Worm (Caenorhabditis elegans) whole organism, L4 larva: Measurements from ENCODE around the gene cdc-50.B.
A peak's percentile ranks its signal among the peaks of the same experiment; 100 is the strongest.

Experiments used
- D1046.2 ChIP-seq: fragments of 200-800 bp; sonication (Bioruptor generic); IDR thresholded peaks from 2 replicates; pipeline ENCODE4 v1.3.6; 2022; ENCODE audit warnings: missing genetic modification characterization, missing compliant biosample characterization
- F26F4.8 ChIP-seq: fragments of 200-800 bp; sonication (Bioruptor generic); conservative IDR thresholded peaks from 2 replicates; pipeline ENCODE4 v1.3.6; 2022; ENCODE audit warnings: missing genetic modification characterization, missing compliant biosample characterization
- Y75B8A.6 ChIP-seq: fragments of 200-800 bp; sonication (Bioruptor generic); IDR thresholded peaks from 2 replicates; pipeline ENCODE4 v1.3.6; 2022; ENCODE audit warnings: missing genetic modification reagents, missing genetic modification characterization, missing compliant biosample characterization
- ZK337.2 ChIP-seq: fragments of 200-800 bp; sonication (Bioruptor generic); IDR thresholded peaks from 2 replicates; pipeline ENCODE4 v1.3.6; 2022; ENCODE audit warnings: missing genetic modification reagents, missing genetic modification characterization, missing compliant biosample characterization
- ZK546.5 ChIP-seq, 2 experiments: sonication (generic microtip); optimal IDR thresholded peaks; 2 replicates each; lab custom pipeline; 2017; ENCODE audit warnings: missing biosample characterization in 2 of 2, missing genetic modification characterization in 2 of 2
- aha-1 ChIP-seq: fragments of 150-350 bp; peaks from one replicate; lab custom pipeline; 2014; ENCODE audit warnings: missing biosample characterization, missing genetic modification characterization
- ama-1 ChIP-seq: fragments of 150-350 bp; optimal IDR thresholded peaks from 2 replicates; lab custom pipeline; 2014; ENCODE audit warnings: inconsistent platforms, mixed read lengths
- ceh-20 ChIP-seq: fragments of 200-800 bp; sonication (Bioruptor generic); IDR thresholded peaks from 2 replicates; pipeline ENCODE4 v1.3.6; 2022; ENCODE audit warnings: missing genetic modification reagents, missing genetic modification characterization, missing compliant biosample characterization
- ceh-82 ChIP-seq: sonication (generic microtip); optimal IDR thresholded peaks from 2 replicates; lab custom pipeline; 2017; ENCODE audit warnings: missing biosample characterization, missing genetic modification characterization
- daf-12 ChIP-seq: fragments of 150-350 bp; optimal IDR thresholded peaks from 2 replicates; lab custom pipeline; 2014; ENCODE audit warnings: missing biosample characterization, missing genetic modification reagents, missing genetic modification characterization
- daf-16 ChIP-seq, 3 experiments: sonication (generic microtip); optimal IDR thresholded peaks; 2 replicates each; lab custom pipeline; 2016 to 2017; ENCODE audit warnings: missing genetic modification characterization in 3 of 3, missing genetic modification reagents in 3 of 3, mild to moderate bottlenecking in 2 of 3, missing compliant biosample characterization in 2 of 3, missing biosample characterization in 1 of 3, moderate library complexity in 1 of 3
- dmd-6 ChIP-seq: fragments of 200-800 bp; sonication (Bioruptor generic); IDR thresholded peaks from 2 replicates; pipeline ENCODE4 v1.3.6; 2022; ENCODE audit warnings: missing genetic modification reagents, missing genetic modification characterization, missing compliant biosample characterization
- dpl-1 ChIP-seq: fragments of 150-350 bp; optimal IDR thresholded peaks from 2 replicates; lab custom pipeline; 2014; ENCODE audit warnings: missing biosample characterization, missing genetic modification reagents, missing genetic modification characterization
- dve-1 ChIP-seq: sonication (generic microtip); optimal IDR thresholded peaks from 2 replicates; lab custom pipeline; 2017; ENCODE audit warnings: antibody characterized with exemption, mild to moderate bottlenecking, missing genetic modification characterization, missing compliant biosample characterization; ENCODE audit not compliant: insufficient read depth
- hif-1 ChIP-seq, 2 experiments: sonication (generic microtip); optimal IDR thresholded peaks; 2 replicates each; lab custom pipeline; 2016 to 2017; ENCODE audit warnings: missing compliant biosample characterization in 2 of 2, missing genetic modification characterization in 2 of 2, missing genetic modification reagents in 2 of 2, missing genotype in 2 of 2, mild to moderate bottlenecking in 1 of 2
- hlh-11 ChIP-seq: fragments of 200-800 bp; sonication (Bioruptor generic); optimal IDR thresholded peaks from 2 replicates; lab custom pipeline; 2018; ENCODE audit warnings: mild to moderate bottlenecking, missing genetic modification characterization, missing compliant biosample characterization
- hlh-30 ChIP-seq: sonication (generic microtip); optimal IDR thresholded peaks from 2 replicates; lab custom pipeline; 2017; ENCODE audit warnings: antibody characterized with exemption, mild to moderate bottlenecking, missing genetic modification characterization, missing compliant biosample characterization; ENCODE audit not compliant: insufficient read depth
- jun-1 ChIP-seq: fragments of 150-350 bp; optimal IDR thresholded peaks from 2 replicates; lab custom pipeline; 2014; ENCODE audit warnings: missing biosample characterization, missing genetic modification reagents, missing genetic modification characterization
- lim-7 ChIP-seq: fragments of 200-800 bp; sonication (Bioruptor generic); IDR thresholded peaks from 2 replicates; pipeline ENCODE4 v1.3.6; 2022; ENCODE audit warnings: missing genetic modification characterization, missing compliant biosample characterization
- lin-1 ChIP-seq: fragments of 200-800 bp; sonication (Bioruptor generic); IDR thresholded peaks from 2 replicates; pipeline ENCODE4 v1.3.6; 2022; ENCODE audit warnings: missing genetic modification reagents, missing genetic modification characterization, missing compliant biosample characterization
- lin-29 ChIP-seq: fragments of 200-800 bp; sonication (Bioruptor generic); IDR thresholded peaks from 2 replicates; pipeline ENCODE4 v1.3.6; 2022; ENCODE audit warnings: missing genetic modification reagents, missing genetic modification characterization, missing compliant biosample characterization
- lin-38 ChIP-seq: fragments of 200-800 bp; sonication (Bioruptor generic); IDR thresholded peaks from 2 replicates; pipeline ENCODE4 v1.3.6; 2022; ENCODE audit warnings: missing genetic modification reagents, missing genetic modification characterization, missing compliant biosample characterization
- lin-39 ChIP-seq: fragments of 150-350 bp; optimal IDR thresholded peaks from 2 replicates; lab custom pipeline; 2014; ENCODE audit warnings: missing biosample characterization, missing genetic modification reagents, missing genetic modification characterization
- lir-3 ChIP-seq: sonication (generic microtip); optimal IDR thresholded peaks from 2 replicates; lab custom pipeline; 2016; ENCODE audit warnings: mild to moderate bottlenecking, missing genetic modification characterization, missing compliant biosample characterization
- lsy-2 ChIP-seq, 2 experiments: fragments of 150-350 bp in 1 of 2; sonication (generic microtip) in 1 of 2; optimal IDR thresholded peaks; 2 replicates each; lab custom pipeline; 2014 to 2017; ENCODE audit warnings: missing biosample characterization in 2 of 2, missing genetic modification characterization in 2 of 2
- mdl-1 ChIP-seq, 2 experiments: fragments of 150-350 bp in 1 of 2; sonication (generic microtip) in 1 of 2; optimal IDR thresholded peaks; 2 replicates each; lab custom pipeline; 2014 to 2017; ENCODE audit warnings: missing biosample characterization in 2 of 2, missing genetic modification characterization in 2 of 2
- mep-1 ChIP-seq: fragments of 150-350 bp; sonication (generic microtip); optimal IDR thresholded peaks from 3 replicates; lab custom pipeline; 2014; ENCODE audit warnings: missing biosample characterization, missing genetic modification characterization
- mxl-3 ChIP-seq: fragments of 200-800 bp; sonication (Bioruptor generic); optimal IDR thresholded peaks from 2 replicates; lab custom pipeline; 2018; ENCODE audit warnings: mild to moderate bottlenecking, missing genetic modification characterization, missing compliant biosample characterization
- nhr-102 ChIP-seq: sonication (generic microtip); optimal IDR thresholded peaks from 2 replicates; lab custom pipeline; 2016; ENCODE audit warnings: mild to moderate bottlenecking, missing genetic modification characterization, moderate library complexity, missing compliant biosample characterization
- nhr-11 ChIP-seq: fragments of 150-350 bp; optimal IDR thresholded peaks from 2 replicates; lab custom pipeline; 2014; ENCODE audit warnings: missing biosample characterization, missing genetic modification characterization
- nhr-25 ChIP-seq: sonication (generic microtip); optimal IDR thresholded peaks from 2 replicates; lab custom pipeline; 2017; ENCODE audit warnings: missing genetic modification characterization, mild to moderate bottlenecking, missing compliant biosample characterization, antibody characterized with exemption, moderate library complexity, borderline replicate concordance; ENCODE audit not compliant: insufficient read depth
- nhr-28 ChIP-seq: fragments of 150-350 bp; optimal IDR thresholded peaks from 2 replicates; lab custom pipeline; 2014; ENCODE audit warnings: missing biosample characterization, missing genetic modification characterization
- nhr-48 ChIP-seq: sonication (generic microtip); optimal IDR thresholded peaks from 2 replicates; lab custom pipeline; 2016; ENCODE audit warnings: mild to moderate bottlenecking, missing genetic modification characterization, missing compliant biosample characterization
- pha-4 ChIP-seq, 2 experiments: fragments of 150-350 bp in 1 of 2; fragments of 200-800 bp in 1 of 2; sonication (Bioruptor generic) in 1 of 2; IDR thresholded peaks in 1 of 2; optimal IDR thresholded peaks in 1 of 2; 2 replicates each; pipeline versions ENCODE4 v1.3.6 to Lab custom; 2014 to 2022; ENCODE audit warnings: missing genetic modification characterization in 2 of 2, missing genetic modification reagents in 2 of 2, missing biosample characterization in 1 of 2, missing compliant biosample characterization in 1 of 2
- pqm-1 ChIP-seq: sonication (generic microtip); optimal IDR thresholded peaks from 2 replicates; lab custom pipeline; 2017; ENCODE audit warnings: missing biosample characterization, missing genetic modification characterization
- saeg-2 ChIP-seq: fragments of 200-800 bp; sonication (Bioruptor generic); IDR thresholded peaks from 2 replicates; pipeline ENCODE4 v1.3.6; 2022; ENCODE audit warnings: missing genetic modification reagents, missing genetic modification characterization, missing compliant biosample characterization
- tag-97 ChIP-seq: fragments of 200-800 bp; sonication (Bioruptor generic); IDR thresholded peaks from 2 replicates; pipeline ENCODE4 v1.3.6; 2022; ENCODE audit warnings: missing genetic modification characterization, missing compliant biosample characterization
- tra-1 ChIP-seq: fragments of 200-800 bp; sonication (Bioruptor generic); IDR thresholded peaks from 2 replicates; pipeline ENCODE4 v1.3.6; 2022; ENCODE audit warnings: missing genetic modification reagents, missing genetic modification characterization, missing compliant biosample characterization
- unc-62 ChIP-seq, 3 experiments: fragments of 150-350 bp in 1 of 3; sonication (generic microtip); optimal IDR thresholded peaks in 2 of 3; peaks in 1 of 3; 1 replicate in 1 of 3; 2 replicates in 2 of 3; lab custom pipeline; 2014 to 2017; ENCODE audit warnings: missing biosample characterization in 3 of 3, missing genetic modification characterization in 3 of 3, missing genetic modification reagents in 3 of 3, missing genotype in 1 of 3
- vab-7 ChIP-seq: fragments of 200-800 bp; sonication (Bioruptor generic); IDR thresholded peaks from 2 replicates; pipeline ENCODE4 v1.3.6; 2022; ENCODE audit warnings: missing genetic modification reagents, missing genetic modification characterization, missing compliant biosample characterization
- zip-2 ChIP-seq: fragments of 150-350 bp; optimal IDR thresholded peaks from 2 replicates; lab custom pipeline; 2014; ENCODE audit warnings: missing biosample characterization, missing genetic modification characterization
- ztf-7 ChIP-seq: fragments of 150-350 bp; optimal IDR thresholded peaks from 2 replicates; lab custom pipeline; 2014; ENCODE audit warnings: missing biosample characterization, missing genetic modification characterization

Gene cdc-50.B

DNA sequence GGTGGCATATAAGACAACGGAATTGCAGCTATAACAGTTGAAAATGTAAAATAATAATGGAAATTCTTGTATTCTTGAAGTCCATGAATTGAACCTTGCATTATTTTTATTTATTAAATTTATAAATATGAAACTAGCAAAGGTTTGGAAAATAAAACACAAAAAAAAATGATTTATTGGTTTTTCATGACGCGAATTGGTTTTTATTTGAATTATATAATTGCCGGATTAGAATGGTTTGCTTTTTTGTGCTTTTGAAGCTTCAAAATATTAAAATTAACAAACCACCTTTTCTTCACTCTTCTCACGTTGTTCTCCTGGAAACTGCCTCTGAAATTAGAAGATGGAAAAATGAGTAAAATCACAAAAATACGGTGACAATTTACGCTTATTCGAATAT lies 25.5 kb downstream of the cdc-50.B start, which contains the start of gene sru-35:
Gene sru-35 (minus strand): TSS at position 101 of the 400 bp plus-strand sequence.
- no peak for TF ChIP-seq jun-1
- TF ChIP-seq dve-1 (tag; lab: Kevin White, UChicago): no peak
- TF ChIP-seq ZK337.2 (GFP tag; lab: Robert Waterston, UW): no peak
- no peak for TF ChIP-seq nhr-11 (tag; lab: Kevin White, UChicago)

DNA sequence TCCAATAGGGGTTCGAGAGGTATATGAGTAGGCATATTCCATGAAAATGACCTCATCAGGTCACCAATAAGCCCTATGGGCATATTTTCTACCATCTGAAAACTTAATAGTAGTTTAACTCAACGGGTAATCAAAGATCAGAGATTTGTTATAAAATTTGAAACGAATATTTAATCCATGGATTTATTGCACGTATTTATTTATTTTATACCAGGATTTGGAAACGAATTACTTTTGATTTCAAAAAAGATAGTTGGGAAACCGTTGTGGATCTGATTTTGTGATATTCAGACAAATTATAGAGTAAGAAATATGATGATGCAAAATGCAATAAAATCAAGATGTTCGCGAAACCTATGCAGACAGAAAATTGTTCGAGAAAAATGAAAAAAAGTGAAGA lies 28.1 kb downstream of the cdc-50.B start, which contains the start of gene C33D9.3:
Gene C33D9.3 (minus strand): TSS at position 101 of the 400 bp plus-strand sequence.
- TF ChIP-seq unc-62 (GFP tag; optimal IDR thresholded peaks at IDR 0.05 in 1 of 2; lab: Kevin White, UChicago) (peak in 1 of 2 experiments; percentile 15), unc-62 (tag; optimal IDR thresholded peaks at IDR 0.05; lab: Kevin White, UChicago) (no peak), hif-1 (tag; optimal IDR thresholded peaks at IDR 0.05; lab: Kevin White, UChicago) (no peak), lin-29 (GFP tag; lab: Robert Waterston, UW) (no peak)
- TF ChIP-seq, all 104 proteins: peak for 1

DNA sequence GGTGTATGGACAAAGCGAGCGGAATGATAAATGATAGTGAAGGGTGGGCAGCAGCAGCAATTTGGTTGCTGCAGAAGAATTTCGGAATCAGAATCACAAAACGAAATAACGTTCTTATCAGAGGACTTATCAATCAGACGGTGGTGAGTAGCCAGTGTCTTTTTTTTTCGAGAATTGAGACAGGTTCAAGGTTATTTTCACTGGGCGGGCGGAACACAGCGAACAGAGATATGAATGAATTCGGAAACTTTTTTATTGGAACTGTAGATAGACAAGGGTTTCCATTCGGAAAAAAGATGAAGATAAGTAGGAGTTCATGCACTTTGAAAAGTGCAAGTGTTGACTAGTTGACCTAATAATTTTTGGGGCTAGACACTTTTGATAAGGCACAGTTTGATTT lies 28.6 kb downstream of the cdc-50.B start:
- peak; percentile 74; the same call in 1 of the 2 replicates for TF ChIP-seq tra-1 (GFP tag; lab: Robert Waterston, UW)
- peak; percentile 3 for TF ChIP-seq nhr-102 (tag; lab: Kevin White, UChicago)
- TF ChIP-seq D1046.2 (GFP tag; lab: Robert Waterston, UW): no peak
- TF ChIP-seq unc-62 (GFP tag; optimal IDR thresholded peaks at IDR 0.05 in 1 of 2; lab: Kevin White, UChicago): peak in 1 of 2 experiments; percentile 97
- no peak for TF ChIP-seq unc-62 (tag; optimal IDR thresholded peaks at IDR 0.05; lab: Kevin White, UChicago)
- no peak for TF ChIP-seq ZK546.5 (tag; optimal IDR thresholded peaks at IDR 0.05; lab: Kevin White, UChicago)
- peak; percentile 85 for TF ChIP-seq hlh-11 (tag; lab: Kevin White, UChicago)
- no peak for TF ChIP-seq lin-38 (GFP tag; lab: Robert Waterston, UW)
- peak; percentile 27; the same call in 1 of the 2 replicates for TF ChIP-seq ceh-20 (GFP tag; lab: Robert Waterston, UW)
- TF ChIP-seq nhr-28 (tag; lab: Kevin White, UChicago): peak; percentile 84
- peak; percentile 66 for TF ChIP-seq aha-1
- TF ChIP-seq dve-1 (tag; lab: Kevin White, UChicago): peak; percentile 37
- peak; percentile 80 for TF ChIP-seq pqm-1
- TF ChIP-seq mep-1 (tag; lab: Kevin White, UChicago): no peak
- no peak for TF ChIP-seq Y75B8A.6 (GFP tag; lab: Robert Waterston, UW)
- TF ChIP-seq mdl-1 (tag; optimal IDR thresholded peaks at IDR 0.05; lab: Kevin White, UChicago): peak in 1 of 2 experiments; percentile 52
- no peak for TF ChIP-seq ama-1 (lab: Kevin White, UChicago)
- no peak for TF ChIP-seq lin-39
- no peak for TF ChIP-seq daf-16 (GFP tag; optimal IDR thresholded peaks at IDR 0.05; lab: Kevin White, UChicago)
- TF ChIP-seq daf-16 (tag; optimal IDR thresholded peaks at IDR 0.05; lab: Kevin White, UChicago): peak; percentile 26
- peak in 1 of 2 experiments; percentile 19 for TF ChIP-seq lsy-2 (tag; optimal IDR thresholded peaks at IDR 0.05; lab: Kevin White, UChicago)
- TF ChIP-seq mxl-3 (GFP tag; lab: Kevin White, UChicago): peak; percentile 80
- TF ChIP-seq saeg-2 (GFP tag; lab: Robert Waterston, UW): no peak
- peak; percentile 25 for TF ChIP-seq hlh-30 (tag; lab: Kevin White, UChicago)
- peak; percentile 94 for TF ChIP-seq nhr-25 (tag; lab: Kevin White, UChicago)
- TF ChIP-seq dpl-1: no peak
- no peak for TF ChIP-seq vab-7
- TF ChIP-seq dmd-6 (GFP tag; lab: Robert Waterston, UW): peak; percentile 71

DNA sequence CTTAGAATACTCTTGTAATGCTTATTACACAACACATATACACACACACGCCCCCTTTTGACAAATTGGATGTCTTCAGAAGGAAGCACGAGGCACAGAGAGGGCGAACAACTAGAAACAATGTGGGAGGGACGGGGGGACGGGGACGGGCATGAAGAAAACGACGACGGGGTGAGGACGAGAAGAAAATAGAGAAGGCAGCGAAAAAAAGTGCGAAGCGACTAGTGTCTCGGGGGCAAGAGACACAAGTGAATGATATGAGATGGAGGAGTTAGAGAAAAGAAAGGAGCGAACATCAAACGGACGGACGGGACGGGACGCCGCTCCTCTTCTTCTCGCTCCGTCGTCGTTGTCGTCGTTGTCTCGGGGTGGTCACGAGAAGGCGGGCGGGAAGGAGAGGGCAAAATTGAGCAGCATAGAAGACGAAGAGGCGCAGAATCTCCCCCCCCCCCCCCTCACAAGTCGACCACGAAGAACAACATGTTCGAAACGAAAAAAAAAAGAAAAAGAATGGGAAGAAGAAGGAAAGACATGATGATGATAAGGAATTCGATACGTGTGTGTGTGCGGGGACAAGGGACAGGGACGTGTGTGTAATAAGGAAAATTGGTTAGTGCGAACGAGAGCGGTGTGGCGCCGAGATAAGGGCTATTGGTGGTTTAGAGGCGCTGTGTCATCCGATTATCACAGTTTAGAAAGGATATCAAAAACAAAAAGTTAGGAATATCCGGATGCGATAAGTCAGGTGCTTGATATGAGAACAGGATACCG lies 30.4 kb downstream of the cdc-50.B start:
- TF ChIP-seq ztf-7 (tag; lab: Kevin White, UChicago): no peak
- no peak for TF ChIP-seq lir-3 (tag; lab: Kevin White, UChicago)
- no peak for TF ChIP-seq F26F4.8 (GFP tag; lab: Robert Waterston, UW)
- no peak for TF ChIP-seq lim-7
- TF ChIP-seq lin-1 (GFP tag; lab: Robert Waterston, UW): peak; percentile 50; the same call in 1 of the 2 replicates
- peak; percentile 79; the same call in 1 of the 2 replicates for TF ChIP-seq pha-4 (GFP tag; IDR thresholded peaks at IDR 0.05; lab: Robert Waterston, UW)
- TF ChIP-seq pha-4 (tag; optimal IDR thresholded peaks at IDR 0.05; lab: Kevin White, UChicago): no peak
- peak; percentile 3 for TF ChIP-seq ama-1 (lab: Kevin White, UChicago)
- TF ChIP-seq zip-2 (tag; lab: Kevin White, UChicago): no peak
- TF ChIP-seq daf-12 (tag; lab: Kevin White, UChicago): no peak
- TF ChIP-seq nhr-48 (tag; lab: Kevin White, UChicago): peak; percentile 83
- no peak for TF ChIP-seq tag-97 (GFP tag; lab: Robert Waterston, UW)
- TF ChIP-seq mep-1 (tag; lab: Kevin White, UChicago): peak; percentile 96
- no peak for TF ChIP-seq ceh-82 (tag; lab: Kevin White, UChicago)
